Worm (Caenorhabditis elegans) whole organism, L4 larva: Measurements from ENCODE around the gene slc-17.4.

Source experiments
- D1046.2 ChIP-seq: fragments of 200-800 bp; sonication (Bioruptor generic); IDR thresholded peaks from 2 replicates; pipeline ENCODE4 v1.3.6; 2022; ENCODE audit warnings: missing genetic modification characterization, missing compliant biosample characterization
- Y105C5A.15 ChIP-seq: fragments of 200-800 bp; sonication (Bioruptor generic); IDR thresholded peaks from 2 replicates; pipeline ENCODE4 v1.3.6; 2022; ENCODE audit warnings: missing genetic modification characterization, missing compliant biosample characterization
- Y5F2A.4 ChIP-seq: fragments of 200-800 bp; sonication (Bioruptor generic); optimal IDR thresholded peaks from 2 replicates; lab custom pipeline; 2018; ENCODE audit warnings: mild to moderate bottlenecking, missing genetic modification characterization, missing compliant biosample characterization
- aha-1 ChIP-seq: fragments of 150-350 bp; peaks from one replicate; lab custom pipeline; 2014; ENCODE audit warnings: missing biosample characterization, missing genetic modification characterization
- ceh-20 ChIP-seq: fragments of 200-800 bp; sonication (Bioruptor generic); IDR thresholded peaks from 2 replicates; pipeline ENCODE4 v1.3.6; 2022; ENCODE audit warnings: missing genetic modification reagents, missing genetic modification characterization, missing compliant biosample characterization
- ceh-44 ChIP-seq: fragments of 200-800 bp; sonication (Bioruptor generic); IDR thresholded peaks from 2 replicates; pipeline ENCODE4 v1.3.6; 2022; ENCODE audit warnings: missing genetic modification reagents, missing genetic modification characterization, missing compliant biosample characterization
- cey-2 ChIP-seq: sonication (generic microtip); optimal IDR thresholded peaks from 3 replicates; lab custom pipeline; 2017; ENCODE audit warnings: missing genetic modification characterization, mild to moderate bottlenecking, missing compliant biosample characterization, antibody characterized with exemption, borderline replicate concordance; ENCODE audit not compliant: insufficient read depth
- ctbp-1 ChIP-seq: fragments of 200-800 bp; sonication (Bioruptor generic); IDR thresholded peaks from 2 replicates; pipeline ENCODE4 v1.3.6; 2022; ENCODE audit warnings: missing genetic modification reagents, missing genetic modification characterization, missing compliant biosample characterization
- daf-12 ChIP-seq: fragments of 150-350 bp; optimal IDR thresholded peaks from 2 replicates; lab custom pipeline; 2014; ENCODE audit warnings: missing biosample characterization, missing genetic modification reagents, missing genetic modification characterization
- daf-16 ChIP-seq, 3 experiments: sonication (generic microtip); optimal IDR thresholded peaks; 2 replicates each; lab custom pipeline; 2016 to 2017; ENCODE audit warnings: missing genetic modification characterization in 3 of 3, missing genetic modification reagents in 3 of 3, mild to moderate bottlenecking in 2 of 3, missing compliant biosample characterization in 2 of 3, missing biosample characterization in 1 of 3, moderate library complexity in 1 of 3
- daf-19 ChIP-seq: fragments of 200-800 bp; sonication (Bioruptor generic); conservative IDR thresholded peaks from 2 replicates; pipeline ENCODE4 v1.3.6; 2022; ENCODE audit warnings: missing genetic modification characterization, missing compliant biosample characterization
- daf-8 ChIP-seq: fragments of 200-800 bp; sonication (Bioruptor generic); IDR thresholded peaks from 2 replicates; pipeline ENCODE4 v1.3.6; 2022; ENCODE audit warnings: missing genetic modification characterization, missing compliant biosample characterization
- dpl-1 ChIP-seq: fragments of 150-350 bp; optimal IDR thresholded peaks from 2 replicates; lab custom pipeline; 2014; ENCODE audit warnings: missing biosample characterization, missing genetic modification reagents, missing genetic modification characterization
- duxl-1 ChIP-seq: sonication (generic microtip); optimal IDR thresholded peaks from 2 replicates; lab custom pipeline; 2016; ENCODE audit warnings: mild to moderate bottlenecking, missing genetic modification characterization, moderate library complexity, missing compliant biosample characterization; ENCODE audit not compliant: poor library complexity
- dve-1 ChIP-seq: sonication (generic microtip); optimal IDR thresholded peaks from 2 replicates; lab custom pipeline; 2017; ENCODE audit warnings: antibody characterized with exemption, mild to moderate bottlenecking, missing genetic modification characterization, missing compliant biosample characterization; ENCODE audit not compliant: insufficient read depth
- egl-27 ChIP-seq: sonication (generic microtip); optimal IDR thresholded peaks from 3 replicates; lab custom pipeline; 2017; ENCODE audit warnings: missing biosample characterization, missing genetic modification reagents, missing genetic modification characterization
- hlh-30 ChIP-seq: sonication (generic microtip); optimal IDR thresholded peaks from 2 replicates; lab custom pipeline; 2017; ENCODE audit warnings: antibody characterized with exemption, mild to moderate bottlenecking, missing genetic modification characterization, missing compliant biosample characterization; ENCODE audit not compliant: insufficient read depth
- hmg-1.1 ChIP-seq: fragments of 200-800 bp; sonication (Bioruptor generic); IDR thresholded peaks from 2 replicates; pipeline ENCODE4 v1.3.6; 2022; ENCODE audit warnings: missing genetic modification reagents, missing genetic modification characterization, missing compliant biosample characterization
- lim-7 ChIP-seq: fragments of 200-800 bp; sonication (Bioruptor generic); IDR thresholded peaks from 2 replicates; pipeline ENCODE4 v1.3.6; 2022; ENCODE audit warnings: missing genetic modification characterization, missing compliant biosample characterization
- lin-38 ChIP-seq: fragments of 200-800 bp; sonication (Bioruptor generic); IDR thresholded peaks from 2 replicates; pipeline ENCODE4 v1.3.6; 2022; ENCODE audit warnings: missing genetic modification reagents, missing genetic modification characterization, missing compliant biosample characterization
- lin-39 ChIP-seq: fragments of 150-350 bp; optimal IDR thresholded peaks from 2 replicates; lab custom pipeline; 2014; ENCODE audit warnings: missing biosample characterization, missing genetic modification reagents, missing genetic modification characterization
- lir-3 ChIP-seq: sonication (generic microtip); optimal IDR thresholded peaks from 2 replicates; lab custom pipeline; 2016; ENCODE audit warnings: mild to moderate bottlenecking, missing genetic modification characterization, missing compliant biosample characterization
- madf-9 ChIP-seq: fragments of 200-800 bp; sonication (Bioruptor generic); conservative IDR thresholded peaks from 2 replicates; pipeline ENCODE4 v1.3.6; 2022; ENCODE audit warnings: missing genetic modification reagents, missing genetic modification characterization, missing compliant biosample characterization
- mes-2 ChIP-seq: sonication (generic microtip); optimal IDR thresholded peaks from 2 replicates; lab custom pipeline; 2016; ENCODE audit warnings: missing genotype, mild to moderate bottlenecking, missing genetic modification characterization, missing compliant biosample characterization; ENCODE audit not compliant: poor library complexity, severe bottlenecking
- mxl-2 ChIP-seq: fragments of 200-800 bp; sonication (Bioruptor generic); conservative IDR thresholded peaks from 2 replicates; pipeline ENCODE4 v1.3.6; 2022; ENCODE audit warnings: missing genetic modification reagents, missing genetic modification characterization, missing compliant biosample characterization
- mxl-3 ChIP-seq: fragments of 200-800 bp; sonication (Bioruptor generic); optimal IDR thresholded peaks from 2 replicates; lab custom pipeline; 2018; ENCODE audit warnings: mild to moderate bottlenecking, missing genetic modification characterization, missing compliant biosample characterization
- nhr-102 ChIP-seq: sonication (generic microtip); optimal IDR thresholded peaks from 2 replicates; lab custom pipeline; 2016; ENCODE audit warnings: mild to moderate bottlenecking, missing genetic modification characterization, moderate library complexity, missing compliant biosample characterization
- nhr-11 ChIP-seq: fragments of 150-350 bp; optimal IDR thresholded peaks from 2 replicates; lab custom pipeline; 2014; ENCODE audit warnings: missing biosample characterization, missing genetic modification characterization
- nhr-237 ChIP-seq: sonication (generic microtip); optimal IDR thresholded peaks from 2 replicates; lab custom pipeline; 2017; ENCODE audit warnings: missing biosample characterization, missing genetic modification characterization
- nhr-25 ChIP-seq: sonication (generic microtip); optimal IDR thresholded peaks from 2 replicates; lab custom pipeline; 2017; ENCODE audit warnings: missing genetic modification characterization, mild to moderate bottlenecking, missing compliant biosample characterization, antibody characterized with exemption, moderate library complexity, borderline replicate concordance; ENCODE audit not compliant: insufficient read depth
- nhr-42 ChIP-seq: fragments of 200-800 bp; sonication (Bioruptor generic); IDR thresholded peaks from 2 replicates; pipeline ENCODE4 v1.3.6; 2022; ENCODE audit warnings: missing genetic modification characterization, missing compliant biosample characterization
- nhr-48 ChIP-seq: sonication (generic microtip); optimal IDR thresholded peaks from 2 replicates; lab custom pipeline; 2016; ENCODE audit warnings: mild to moderate bottlenecking, missing genetic modification characterization, missing compliant biosample characterization
- pha-4 ChIP-seq, 2 experiments: fragments of 150-350 bp in 1 of 2; fragments of 200-800 bp in 1 of 2; sonication (Bioruptor generic) in 1 of 2; IDR thresholded peaks in 1 of 2; optimal IDR thresholded peaks in 1 of 2; 2 replicates each; pipeline versions ENCODE4 v1.3.6 to Lab custom; 2014 to 2022; ENCODE audit warnings: missing genetic modification characterization in 2 of 2, missing genetic modification reagents in 2 of 2, missing biosample characterization in 1 of 2, missing compliant biosample characterization in 1 of 2
- pqm-1 ChIP-seq: sonication (generic microtip); optimal IDR thresholded peaks from 2 replicates; lab custom pipeline; 2017; ENCODE audit warnings: missing biosample characterization, missing genetic modification characterization
- rbr-2 ChIP-seq: sonication (generic microtip); optimal IDR thresholded peaks from 2 replicates; lab custom pipeline; 2016; ENCODE audit warnings: missing genotype, missing genetic modification characterization, missing compliant biosample characterization
- sdz-12 ChIP-seq: fragments of 200-800 bp; sonication (Bioruptor generic); optimal IDR thresholded peaks from 2 replicates; lab custom pipeline; 2018; ENCODE audit warnings: mild to moderate bottlenecking, missing genetic modification characterization, missing compliant biosample characterization
- snpc-1.2 ChIP-seq: fragments of 200-800 bp; sonication (Bioruptor generic); IDR thresholded peaks from 2 replicates; pipeline ENCODE4 v1.3.6; 2022; ENCODE audit warnings: missing genetic modification reagents, missing genetic modification characterization, missing compliant biosample characterization
- spr-3 ChIP-seq: fragments of 200-800 bp; sonication (Bioruptor generic); optimal IDR thresholded peaks from 2 replicates; lab custom pipeline; 2018; ENCODE audit warnings: mild to moderate bottlenecking, missing genetic modification characterization, missing compliant biosample characterization
- tag-97 ChIP-seq: fragments of 200-800 bp; sonication (Bioruptor generic); IDR thresholded peaks from 2 replicates; pipeline ENCODE4 v1.3.6; 2022; ENCODE audit warnings: missing genetic modification characterization, missing compliant biosample characterization
- unc-39 ChIP-seq: sonication (generic microtip); optimal IDR thresholded peaks from 2 replicates; lab custom pipeline; 2017; ENCODE audit warnings: missing biosample characterization, missing genetic modification characterization
- unc-62 ChIP-seq, 3 experiments: fragments of 150-350 bp in 1 of 3; sonication (generic microtip); optimal IDR thresholded peaks in 2 of 3; peaks in 1 of 3; 1 replicate in 1 of 3; 2 replicates in 2 of 3; lab custom pipeline; 2014 to 2017; ENCODE audit warnings: missing biosample characterization in 3 of 3, missing genetic modification characterization in 3 of 3, missing genetic modification reagents in 3 of 3, missing genotype in 1 of 3
- zag-1 ChIP-seq: fragments of 150-350 bp; optimal IDR thresholded peaks from 2 replicates; lab custom pipeline; 2014; ENCODE audit warnings: missing biosample characterization, missing genetic modification characterization
- zfp-2 ChIP-seq: sonication (generic microtip); optimal IDR thresholded peaks from 2 replicates; lab custom pipeline; 2016; ENCODE audit warnings: mild to moderate bottlenecking, missing genetic modification characterization, missing compliant biosample characterization
- zip-2 ChIP-seq: fragments of 150-350 bp; optimal IDR thresholded peaks from 2 replicates; lab custom pipeline; 2014; ENCODE audit warnings: missing biosample characterization, missing genetic modification characterization

The slc-17.4 gene

DNA sequence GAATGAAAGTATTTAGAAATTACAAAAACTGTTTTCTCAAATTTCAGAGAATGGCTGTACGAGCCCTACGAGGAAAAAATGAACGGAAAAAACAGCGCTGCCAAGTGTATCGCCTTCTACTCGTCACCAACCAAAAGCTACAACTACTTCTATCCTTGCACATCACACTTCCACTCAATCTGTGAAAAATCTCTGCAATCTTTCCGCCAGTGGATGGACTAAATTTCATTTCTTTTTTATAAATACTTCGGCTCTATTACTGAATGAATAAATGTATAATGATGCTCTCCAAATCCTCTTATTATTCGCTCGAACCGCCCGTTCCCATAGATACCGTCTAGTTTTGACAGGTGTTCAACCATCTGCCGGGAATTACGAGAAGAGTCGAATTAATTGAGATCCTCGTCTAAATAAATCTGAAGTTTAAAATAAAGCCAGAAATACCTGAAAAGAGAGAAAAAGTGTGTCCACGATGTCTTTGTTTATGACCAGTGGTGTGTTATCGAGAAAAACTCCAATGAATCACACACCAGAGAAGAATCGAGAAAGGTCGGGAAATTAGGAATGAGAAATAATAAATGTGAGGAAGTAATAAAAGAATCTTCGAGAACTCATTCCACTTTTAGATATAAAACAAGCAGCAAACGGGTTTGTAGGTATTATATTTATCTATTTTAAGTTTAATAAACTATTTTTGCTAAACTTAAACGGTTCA, 13.9 kb downstream of the slc-17.4 start (continued):
- TF ChIP-seq zip-2 (tag; lab: Kevin White, UChicago) (no peak), rbr-2 (no peak), mxl-2 (GFP tag; lab: Robert Waterston, UW) (no peak), mxl-3 (no peak), tag-97 (GFP tag; lab: Robert Waterston, UW) (no peak), daf-16 (GFP tag; optimal IDR thresholded peaks at IDR 0.05; lab: Kevin White, UChicago) (peak in 1 of 2 experiments; percentile 29), daf-16 (tag; optimal IDR thresholded peaks at IDR 0.05; lab: Kevin White, UChicago) (peak; percentile 74), aha-1 (tag; lab: Kevin White, UChicago) (no peak), snpc-1.2 (peak; percentile 65; the same call in 1 of the 2 replicates), nhr-42 (GFP tag; lab: Robert Waterston, UW) (no peak)

DNA sequence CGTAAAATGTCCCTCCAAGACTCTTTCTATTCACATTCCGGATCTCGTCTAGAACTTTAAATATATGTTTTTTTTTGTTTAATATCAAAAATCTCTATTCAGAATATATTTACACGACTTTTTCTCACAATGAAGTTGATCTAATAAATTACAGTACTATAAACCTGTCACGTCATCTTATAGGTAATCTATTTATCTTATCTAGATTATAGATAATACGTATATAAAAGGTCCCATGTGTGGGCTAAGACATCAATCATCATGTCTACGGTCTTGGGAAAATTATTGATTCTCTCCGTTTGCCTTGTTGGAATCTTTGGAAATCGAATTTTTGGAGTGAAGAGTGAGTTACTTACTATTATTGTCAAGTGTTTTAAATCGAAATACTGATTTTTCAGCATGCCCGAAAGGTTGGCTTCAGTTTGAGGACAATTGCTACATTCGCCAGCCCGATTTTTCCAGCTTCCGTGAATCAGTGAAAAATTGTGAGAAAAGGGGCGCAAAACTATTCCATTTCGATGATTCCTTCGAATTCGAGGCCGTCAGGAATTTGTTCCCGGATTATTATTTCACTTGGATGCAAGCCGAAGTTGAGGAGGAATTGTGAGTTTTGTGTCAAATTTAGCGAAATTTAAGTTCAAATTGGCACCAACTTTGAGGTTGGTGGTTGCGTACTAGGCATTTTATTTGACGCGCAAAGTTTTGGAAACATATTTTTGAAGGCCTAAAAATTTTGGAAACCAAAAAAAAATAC, 14.7 kb downstream of the slc-17.4 start, which contains the start of gene clec-196:
Gene clec-196 (plus strand): TSS at position 252 of the 754 bp plus-strand sequence.
- TF ChIP-seq D1046.2 (GFP tag; lab: Robert Waterston, UW) (no peak), Y105C5A.15 (no peak), ceh-20 (no peak), nhr-102 (tag; lab: Kevin White, UChicago) (no peak), nhr-11 (tag; lab: Kevin White, UChicago) (no peak), sdz-12 (GFP tag; lab: Kevin White, UChicago) (no peak), Y5F2A.4 (GFP tag; lab: Kevin White, UChicago) (no peak), lir-3 (tag; lab: Kevin White, UChicago) (no peak), dve-1 (tag; lab: Kevin White, UChicago) (peak; percentile 4), nhr-48 (no peak), nhr-237 (tag; lab: Kevin White, UChicago) (no peak), spr-3 (GFP tag; lab: Kevin White, UChicago) (no peak), dpl-1 (GFP tag; lab: Kevin White, UChicago) (peak; percentile 39), mes-2 (tag; lab: Kevin White, UChicago) (peak; percentile 1), daf-16 (GFP tag; optimal IDR thresholded peaks at IDR 0.05; lab: Kevin White, UChicago) (no peak), daf-16 (tag; optimal IDR thresholded peaks at IDR 0.05; lab: Kevin White, UChicago) (no peak), unc-39 (tag; lab: Kevin White, UChicago) (no peak), pha-4 (GFP tag; IDR thresholded peaks at IDR 0.05; lab: Robert Waterston, UW) (no peak), pha-4 (tag; optimal IDR thresholded peaks at IDR 0.05; lab: Kevin White, UChicago) (no peak), nhr-25 (tag; lab: Kevin White, UChicago) (no peak), mxl-3 (no peak), daf-19 (GFP tag; lab: Robert Waterston, UW) (no peak), unc-62 (GFP tag; optimal IDR thresholded peaks at IDR 0.05 in 1 of 2; lab: Kevin White, UChicago) (no peak), unc-62 (tag; optimal IDR thresholded peaks at IDR 0.05; lab: Kevin White, UChicago) (no peak), hlh-30 (no peak), egl-27 (tag; lab: Kevin White, UChicago) (no peak), cey-2 (no peak), duxl-1 (no peak), daf-8 (GFP tag; lab: Robert Waterston, UW) (no peak), lin-38 (GFP tag; lab: Robert Waterston, UW) (peak; percentile 18), daf-12 (no peak), zag-1 (no peak), hmg-1.1 (GFP tag; lab: Robert Waterston, UW) (0 out of 2 replicates have a peak, but pooled peaks have one; percentile 22), lin-39 (no peak), zfp-2 (tag; lab: Kevin White, UChicago) (no peak), madf-9 (GFP tag; lab: Robert Waterston, UW) (no peak), pqm-1 (no peak), ctbp-1 (GFP tag; lab: Robert Waterston, UW) (no peak), ceh-44 (GFP tag; lab: Robert Waterston, UW) (no peak), lim-7 (no peak)
